Worm (Caenorhabditis elegans) whole organism, mixed stage, embryonic: Measurements from ENCODE around the gene otub-3.

Experiments used
- bed-3 ChIP-seq: fragments of 200-800 bp; sonication (Bioruptor generic); optimal IDR thresholded peaks from 3 replicates; lab custom pipeline; 2018; ENCODE audit warnings: mild to moderate bottlenecking, missing genetic modification characterization, moderate library complexity, missing compliant biosample characterization
- mep-1 ChIP-seq: fragments of 150-350 bp; optimal IDR thresholded peaks from 2 replicates; lab custom pipeline; 2017; ENCODE audit warnings: missing biosample characterization, missing genetic modification reagents, missing genetic modification characterization, inconsistent platforms
- nhr-237 ChIP-seq: fragments of 150-350 bp; optimal IDR thresholded peaks from 2 replicates; lab custom pipeline; 2014; ENCODE audit warnings: missing biosample characterization, missing genetic modification characterization
- unc-39 ChIP-seq: fragments of 150-350 bp; optimal IDR thresholded peaks from 2 replicates; lab custom pipeline; 2014; ENCODE audit warnings: missing biosample characterization, missing genetic modification characterization

DNA sequence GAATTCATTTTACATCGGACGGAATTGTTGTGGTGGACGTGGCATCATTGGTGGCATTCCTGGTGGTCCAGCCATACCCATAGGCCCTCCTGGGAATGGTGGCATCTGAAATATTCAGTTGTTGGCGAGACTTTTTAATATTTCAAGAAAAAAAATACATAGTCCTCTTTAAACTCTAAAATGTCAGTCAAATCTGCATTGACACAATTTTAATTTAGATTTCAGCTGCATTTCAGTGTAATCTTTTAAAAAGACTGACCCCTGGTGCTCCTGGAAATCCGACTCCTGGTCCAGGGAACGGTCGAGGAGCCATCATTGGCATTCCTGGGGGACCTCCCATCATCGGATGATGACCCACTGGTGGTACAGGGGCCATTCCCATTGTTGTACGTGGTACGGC lies 41.0 kb upstream of the otub-3 start:
- TF ChIP-seq bed-3 (GFP tag; lab: Kevin White, UChicago): no peak
- TF ChIP-seq nhr-237 (tag; lab: Kevin White, UChicago): no peak
- no peak for TF ChIP-seq unc-39 (tag; lab: Kevin White, UChicago)
- no peak for TF ChIP-seq mep-1 (tag; lab: Kevin White, UChicago)
